Worm (Caenorhabditis elegans) whole organism, young adult: ENCODE measurements around the gene pars-1.

Experiments used
- akir-1 ChIP-seq: fragments of 200-800 bp; sonication (Bioruptor generic); optimal IDR thresholded peaks from 2 replicates; lab custom pipeline; 2018; ENCODE audit warnings: mild to moderate bottlenecking, missing genetic modification characterization, moderate library complexity, missing compliant biosample characterization
- atf-7 ChIP-seq: sonication (generic microtip); optimal IDR thresholded peaks from 2 replicates; lab custom pipeline; 2017; ENCODE audit warnings: mild to moderate bottlenecking, missing genetic modification characterization, missing compliant biosample characterization
- ceh-100 ChIP-seq: fragments of 200-800 bp; sonication (Bioruptor generic); IDR thresholded peaks from 2 replicates; pipeline ENCODE4 v1.3.6; 2022; ENCODE audit warnings: missing genetic modification reagents, missing genetic modification characterization, missing compliant biosample characterization
- dpl-1 ChIP-seq: fragments of 150-350 bp; optimal IDR thresholded peaks from 2 replicates; lab custom pipeline; 2014; ENCODE audit warnings: missing biosample characterization, missing genetic modification reagents, missing genetic modification characterization
- hlh-26 ChIP-seq: fragments of 200-800 bp; sonication (Bioruptor generic); conservative IDR thresholded peaks from 2 replicates; pipeline ENCODE4 v1.3.6; 2022; ENCODE audit warnings: missing genetic modification reagents, missing genetic modification characterization, missing compliant biosample characterization
- hsf-1 ChIP-seq: fragments of 200-800 bp; sonication (Bioruptor generic); IDR thresholded peaks from 2 replicates; pipeline ENCODE4 v1.3.6; 2022; ENCODE audit warnings: missing genetic modification reagents, missing genetic modification characterization, missing compliant biosample characterization
- lin-35 ChIP-seq, 3 experiments: fragments of 150-350 bp in 2 of 3; sonication (generic microtip) in 1 of 3; optimal IDR thresholded peaks; 2 replicates each; lab custom pipeline; 2014 to 2018; ENCODE audit warnings: missing biosample characterization in 3 of 3, missing genetic modification characterization in 3 of 3, missing genetic modification reagents in 3 of 3
- mel-28 ChIP-seq: sonication (generic microtip); optimal IDR thresholded peaks from 2 replicates; lab custom pipeline; 2016; ENCODE audit warnings: borderline replicate concordance, mild to moderate bottlenecking, missing genetic modification characterization, missing compliant biosample characterization
- mxl-1 ChIP-seq: sonication (generic microtip); optimal IDR thresholded peaks from 2 replicates; lab custom pipeline; 2016; ENCODE audit warnings: missing genetic modification characterization, missing compliant biosample characterization
- unc-62 ChIP-seq: fragments of 150-350 bp; optimal IDR thresholded peaks from 2 replicates; lab custom pipeline; 2014; ENCODE audit warnings: missing biosample characterization, missing genetic modification reagents, missing genetic modification characterization
- zfh-2 ChIP-seq: fragments of 200-800 bp; sonication (Bioruptor generic); conservative IDR thresholded peaks from 2 replicates; pipeline ENCODE4 v1.3.6; 2022; ENCODE audit warnings: missing genetic modification reagents, missing genetic modification characterization, missing compliant biosample characterization

- TF ChIP-seq unc-62 (GFP tag; lab: Kevin White, UChicago) (no peak), ceh-100 (GFP tag; lab: Robert Waterston, UW) (no peak), mel-28 (no peak), zfh-2 (GFP tag; lab: Robert Waterston, UW) (no peak), akir-1 (GFP tag; lab: Kevin White, UChicago) (no peak), atf-7 (no peak), mxl-1 (no peak), hlh-26 (GFP tag; lab: Robert Waterston, UW) (no peak), dpl-1 (GFP tag; lab: Kevin White, UChicago) (no peak), hsf-1 (GFP tag; lab: Robert Waterston, UW) (no peak), lin-35 (GFP tag; optimal IDR thresholded peaks at IDR 0.05; lab: Kevin White, UChicago) (no peak)
Measured at ce11 chrIII:7242988-7243387, 4.2 kb downstream of the pars-1 start, which contains the start of gene osm-10.
